Fruit fly (Drosophila melanogaster) whole organism, embryonic: ENCODE results near the gene mRpL49.

Source experiments
- Antp ChIP-seq: fragments of 200-800 bp; sonication (Bioruptor generic); optimal IDR thresholded peaks from 3 replicates; lab custom pipeline; 2016; ENCODE audit warnings: missing biosample characterization, missing genetic modification characterization
- Blimp-1 ChIP-seq: fragments of 200-800 bp; sonication (Bioruptor generic); optimal IDR thresholded peaks from 3 replicates; lab custom pipeline; 2018; ENCODE audit warnings: missing biosample characterization, missing genetic modification characterization, mild to moderate bottlenecking, moderate library complexity, missing genetic modification reagents
- C15 ChIP-seq: fragments of 200-800 bp; sonication (Bioruptor generic); IDR thresholded peaks from 3 replicates; pipeline ENCODE4 v1.3.6; 2022; ENCODE audit warnings: missing biosample characterization, missing genetic modification characterization
- CG10147 ChIP-seq: fragments of 200-800 bp; sonication (Bioruptor generic); optimal IDR thresholded peaks from 2 replicates; lab custom pipeline; 2019; ENCODE audit warnings: missing biosample characterization, mild to moderate bottlenecking, missing genetic modification characterization, moderate library complexity
- CG10565 ChIP-seq: fragments of 200-800 bp; sonication (Bioruptor generic); optimal IDR thresholded peaks from 3 replicates; lab custom pipeline; 2016; ENCODE audit warnings: missing biosample characterization, mild to moderate bottlenecking, missing genetic modification characterization
- CG11456 ChIP-seq: fragments of 200-800 bp; sonication (Bioruptor generic); IDR thresholded peaks from 3 replicates; pipeline ENCODE4 v1.3.6; 2022; ENCODE audit warnings: missing biosample characterization, missing genetic modification characterization
- CG12071 ChIP-seq: fragments of 200-800 bp; sonication (Bioruptor generic); optimal IDR thresholded peaks from 3 replicates; lab custom pipeline; 2018; ENCODE audit warnings: missing biosample characterization, mild to moderate bottlenecking, missing genetic modification characterization
- CG12219 ChIP-seq: fragments of 200-800 bp; sonication (Bioruptor generic); optimal IDR thresholded peaks from 3 replicates; lab custom pipeline; 2018; ENCODE audit warnings: missing biosample characterization, mild to moderate bottlenecking, missing genetic modification characterization
- CG14050 ChIP-seq: fragments of 200-800 bp; sonication (Bioruptor generic); IDR thresholded peaks from 3 replicates; pipeline ENCODE4 v1.3.6; 2022; ENCODE audit warnings: missing biosample characterization, missing genetic modification characterization
- CG14710 ChIP-seq: fragments of 200-800 bp; sonication (Bioruptor generic); optimal IDR thresholded peaks from 3 replicates; lab custom pipeline; 2019; ENCODE audit warnings: missing biosample characterization, mild to moderate bottlenecking, missing genetic modification characterization, moderate library complexity
- CG15514 ChIP-seq: fragments of 200-800 bp; sonication (Bioruptor generic); optimal IDR thresholded peaks from 3 replicates; lab custom pipeline; 2017; ENCODE audit warnings: missing biosample characterization, missing genetic modification characterization, mild to moderate bottlenecking, moderate library complexity, missing genetic modification reagents
- CG1832 ChIP-seq: fragments of 200-800 bp; sonication (Bioruptor generic); optimal IDR thresholded peaks from 2 replicates; lab custom pipeline; 2017; ENCODE audit warnings: missing biosample characterization, mild to moderate bottlenecking, missing genetic modification characterization, inconsistent platforms
- CG2199 ChIP-seq: fragments of 200-800 bp; sonication (Bioruptor generic); IDR thresholded peaks from 3 replicates; pipeline ENCODE4 v1.3.6; 2022; ENCODE audit warnings: missing biosample characterization, missing genetic modification characterization
- CG2712 ChIP-seq: fragments of 200-800 bp; optimal IDR thresholded peaks from 3 replicates; lab custom pipeline; 2019; ENCODE audit warnings: missing biosample characterization, mild to moderate bottlenecking, missing genetic modification characterization, moderate library complexity
- CG30403 ChIP-seq: fragments of 200-800 bp; sonication (Bioruptor generic); optimal IDR thresholded peaks from 3 replicates; lab custom pipeline; 2016; ENCODE audit warnings: missing biosample characterization, missing genetic modification characterization
- CG31224 ChIP-seq: fragments of 200-800 bp; sonication (Bioruptor generic); IDR thresholded peaks from 2 replicates; pipeline ENCODE4 v1.3.6; 2022; ENCODE audit warnings: missing biosample characterization, missing genetic modification characterization
- CG31365 ChIP-seq: fragments of 200-800 bp; sonication (Bioruptor generic); optimal IDR thresholded peaks from 2 replicates; lab custom pipeline; 2018; ENCODE audit warnings: missing biosample characterization, mild to moderate bottlenecking, missing genetic modification characterization
- CG43689 ChIP-seq: fragments of 200-800 bp; sonication (Bioruptor generic); IDR thresholded peaks from 2 replicates; pipeline ENCODE4 v1.3.6; 2022; ENCODE audit warnings: missing biosample characterization, missing genetic modification characterization
- CG4730 ChIP-seq: fragments of 200-800 bp; sonication (Bioruptor generic); IDR thresholded peaks from 2 replicates; pipeline ENCODE4 v1.3.6; 2022; ENCODE audit warnings: missing biosample characterization, missing genetic modification characterization
- CG6254 ChIP-seq: fragments of 200-800 bp; sonication (Bioruptor generic); optimal IDR thresholded peaks from 3 replicates; lab custom pipeline; 2017; ENCODE audit warnings: mild to moderate bottlenecking, missing biosample characterization, missing genetic modification reagents, missing genetic modification characterization
- CG6654 ChIP-seq: fragments of 200-800 bp; sonication (Bioruptor generic); optimal IDR thresholded peaks from 2 replicates; lab custom pipeline; 2017; ENCODE audit warnings: missing biosample characterization, mild to moderate bottlenecking, missing genetic modification characterization
- CG7372 ChIP-seq: fragments of 200-800 bp; sonication (Bioruptor generic); IDR thresholded peaks from 2 replicates; pipeline ENCODE4 v1.3.6; 2022; ENCODE audit warnings: missing biosample characterization, missing genetic modification characterization
- CG8388 ChIP-seq: fragments of 200-800 bp; sonication (Bioruptor generic); optimal IDR thresholded peaks from 2 replicates; lab custom pipeline; 2019; ENCODE audit warnings: missing biosample characterization, mild to moderate bottlenecking, missing genetic modification characterization, moderate library complexity
- CG8944 ChIP-seq: fragments of 200-800 bp; sonication (Bioruptor generic); optimal IDR thresholded peaks from 3 replicates; lab custom pipeline; 2016; ENCODE audit warnings: missing biosample characterization, missing genetic modification characterization
- CG9609 ChIP-seq: fragments of 200-800 bp; sonication (Bioruptor generic); optimal IDR thresholded peaks from 3 replicates; lab custom pipeline; 2016; ENCODE audit warnings: missing biosample characterization, missing genetic modification characterization
- CG9817 ChIP-seq: fragments of 200-800 bp; sonication (Bioruptor generic); optimal IDR thresholded peaks from 2 replicates; lab custom pipeline; 2018; ENCODE audit warnings: missing biosample characterization, mild to moderate bottlenecking, missing genetic modification characterization, moderate library complexity
- CHES-1-like ChIP-seq: fragments of 200-800 bp; sonication (Bioruptor generic); optimal IDR thresholded peaks from 2 replicates; lab custom pipeline; 2016; ENCODE audit warnings: missing biosample characterization, missing genetic modification characterization
- D19B ChIP-seq: fragments of 200-800 bp; sonication (Bioruptor generic); optimal IDR thresholded peaks from 2 replicates; lab custom pipeline; 2017; ENCODE audit warnings: missing biosample characterization, mild to moderate bottlenecking, missing genetic modification characterization
- Dbx ChIP-seq: fragments of 200-800 bp; sonication (Bioruptor generic); IDR thresholded peaks from 3 replicates; pipeline ENCODE4 v1.3.6; 2022; ENCODE audit warnings: missing biosample characterization, missing genetic modification characterization
- Doc2 ChIP-seq: fragments of 200-800 bp; sonication (Bioruptor generic); IDR thresholded peaks from 2 replicates; pipeline ENCODE4 v1.3.6; 2022; ENCODE audit warnings: missing biosample characterization, missing genetic modification characterization
- Drgx ChIP-seq: fragments of 200-800 bp; sonication (Bioruptor generic); IDR thresholded peaks from 2 replicates; pipeline ENCODE4 v1.3.6; 2022; ENCODE audit warnings: missing biosample characterization, missing genetic modification characterization
- E2f1 ChIP-seq: fragments of 200-800 bp; sonication (Bioruptor generic); IDR thresholded peaks from 2 replicates; pipeline ENCODE4 v1.3.6; 2022; ENCODE audit warnings: missing biosample characterization, missing genetic modification characterization
- Fer2 ChIP-seq: fragments of 200-800 bp; sonication (Bioruptor generic); optimal IDR thresholded peaks from 2 replicates; lab custom pipeline; 2018; ENCODE audit warnings: missing biosample characterization, mild to moderate bottlenecking, missing genetic modification characterization, moderate library complexity
- HmgZ ChIP-seq: fragments of 200-800 bp; sonication (Bioruptor generic); optimal IDR thresholded peaks from 2 replicates; lab custom pipeline; 2018; ENCODE audit warnings: missing biosample characterization, mild to moderate bottlenecking, missing genetic modification characterization
- Lim3 ChIP-seq: fragments of 200-800 bp; sonication (Bioruptor generic); IDR thresholded peaks from 2 replicates; pipeline ENCODE4 v1.3.6; 2022; ENCODE audit warnings: missing biosample characterization, missing genetic modification characterization
- Mrtf ChIP-seq: fragments of 200-800 bp; sonication (Bioruptor generic); IDR thresholded peaks from 3 replicates; pipeline ENCODE4 v1.3.6; 2022; ENCODE audit warnings: missing biosample characterization, missing genetic modification characterization
- Usf ChIP-seq: fragments of 200-800 bp; sonication (Bioruptor generic); optimal IDR thresholded peaks from 2 replicates; lab custom pipeline; 2017; ENCODE audit warnings: missing genotype, missing biosample characterization, missing genetic modification characterization
- ab ChIP-seq: fragments of 200-800 bp; sonication (Bioruptor generic); optimal IDR thresholded peaks from 2 replicates; lab custom pipeline; 2016; ENCODE audit warnings: missing biosample characterization, missing genetic modification characterization
- al ChIP-seq: fragments of 200-800 bp; sonication (Bioruptor generic); IDR thresholded peaks from 2 replicates; pipeline ENCODE4 v1.3.6; 2022; ENCODE audit warnings: missing biosample characterization, missing genetic modification characterization
- eyg ChIP-seq: fragments of 200-800 bp; sonication (Bioruptor generic); optimal IDR thresholded peaks from 3 replicates; lab custom pipeline; 2016; ENCODE audit warnings: missing biosample characterization, missing genetic modification characterization
- fd3F ChIP-seq: fragments of 200-800 bp; sonication (Bioruptor generic); optimal IDR thresholded peaks from 2 replicates; lab custom pipeline; 2018; ENCODE audit warnings: missing biosample characterization, mild to moderate bottlenecking, missing genetic modification characterization, moderate library complexity
- fru ChIP-seq: fragments of >200 bp; optimal IDR thresholded peaks from 2 replicates; lab custom pipeline; 2017
- ham ChIP-seq: fragments of 200-800 bp; sonication (Bioruptor generic); IDR thresholded peaks from 2 replicates; pipeline ENCODE4 v1.3.6; 2022; ENCODE audit warnings: missing biosample characterization, missing genetic modification characterization
- her ChIP-seq: fragments of 200-800 bp; sonication (Bioruptor generic); optimal IDR thresholded peaks from 2 replicates; lab custom pipeline; 2016; ENCODE audit warnings: missing biosample characterization, missing genetic modification characterization
- nom ChIP-seq: fragments of 200-800 bp; sonication (Bioruptor generic); optimal IDR thresholded peaks from 2 replicates; lab custom pipeline; 2017; ENCODE audit warnings: missing biosample characterization, missing genetic modification characterization, mild to moderate bottlenecking, moderate library complexity, missing genetic modification reagents
- pnt ChIP-seq: fragments of 200-800 bp; sonication (Bioruptor generic); optimal IDR thresholded peaks from 3 replicates; lab custom pipeline; 2016; ENCODE audit warnings: missing biosample characterization, missing genetic modification characterization
- pros ChIP-seq: fragments of 200-800 bp; sonication (Bioruptor generic); optimal IDR thresholded peaks from 3 replicates; lab custom pipeline; 2019; ENCODE audit warnings: missing biosample characterization, mild to moderate bottlenecking, missing genetic modification characterization, moderate library complexity
- ro ChIP-seq: fragments of 200-800 bp; sonication (Bioruptor generic); IDR thresholded peaks from 2 replicates; pipeline ENCODE4 v1.3.6; 2022; ENCODE audit warnings: missing biosample characterization, missing genetic modification characterization
- row ChIP-seq: fragments of 200-800 bp; sonication (Bioruptor generic); IDR thresholded peaks from 3 replicates; pipeline ENCODE4 v1.3.6; 2022; ENCODE audit warnings: missing biosample characterization, missing genetic modification characterization
- sens-2 ChIP-seq: fragments of 200-800 bp; sonication (Bioruptor generic); IDR thresholded peaks from 2 replicates; pipeline ENCODE4 v1.3.6; 2022; ENCODE audit warnings: missing biosample characterization, missing genetic modification characterization
- slbo ChIP-seq: fragments of 200-800 bp; sonication (Bioruptor generic); IDR thresholded peaks from 2 replicates; pipeline ENCODE4 v1.3.6; 2022; ENCODE audit warnings: missing biosample characterization, missing genetic modification characterization
- trem ChIP-seq: fragments of 200-800 bp; optimal IDR thresholded peaks from 3 replicates; lab custom pipeline; 2019; ENCODE audit warnings: missing biosample characterization, mild to moderate bottlenecking, missing genetic modification characterization, moderate library complexity
- zen2 ChIP-seq: fragments of 200-800 bp; sonication (Bioruptor generic); IDR thresholded peaks from 3 replicates; pipeline ENCODE4 v1.3.6; 2022; ENCODE audit warnings: missing biosample characterization, missing genetic modification characterization; ENCODE audit not compliant: partially characterized antibody

Gene mRpL49

DNA sequence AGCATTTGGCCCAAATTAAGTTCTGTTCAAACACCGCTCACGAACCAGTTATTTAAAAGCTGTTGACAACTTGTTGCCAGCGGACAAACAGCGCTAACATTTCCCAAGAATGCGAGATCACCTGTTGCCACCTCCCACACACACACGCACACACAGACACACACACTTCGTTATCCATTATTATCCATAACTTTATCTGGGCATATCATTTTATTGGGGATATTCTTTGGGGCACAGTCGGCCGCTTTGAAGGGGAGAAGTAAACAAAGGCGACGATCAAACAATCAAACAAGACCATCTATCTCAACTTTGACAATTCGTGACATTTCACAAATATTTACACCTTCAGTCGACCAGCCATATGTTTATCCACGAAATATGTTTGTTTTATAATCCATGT, 17.8 kb upstream of the mRpL49 start (continued):
- TF ChIP-seq CG6254 (GFP tag; lab: Kevin White, UChicago) (peak; percentile 56), CHES-1-like (GFP tag; lab: Kevin White, UChicago) (no peak), CG8388 (no peak), CG14050 (GFP tag; lab: Robert Waterston, UW) (no peak), CG10147 (no peak), her (no peak), ab (no peak), HmgZ (tag; lab: Kevin White, UChicago) (no peak), ro (GFP tag; lab: Robert Waterston, UW) (no peak), CG10565 (no peak), CG31224 (no peak), CG12071 (GFP tag; lab: Kevin White, UChicago) (peak; percentile 47), CG1832 (GFP tag; lab: Kevin White, UChicago) (no peak), Antp (GFP tag; lab: Kevin White, UChicago) (no peak), CG2199 (GFP tag; lab: Robert Waterston, UW) (no peak), CG31365 (tag; lab: Kevin White, UChicago) (peak; percentile 46), CG4730 (no peak), fd3F (GFP tag; lab: Kevin White, UChicago) (peak; percentile 8), Dbx (GFP tag; lab: Robert Waterston, UW) (no peak), CG14710 (tag; lab: Kevin White, UChicago) (peak; percentile 39), CG15514 (GFP tag; lab: Kevin White, UChicago) (peak; percentile 27), C15 (no peak), D19B (GFP tag; lab: Kevin White, UChicago) (no peak), Drgx (GFP tag; lab: Robert Waterston, UW) (no peak), Fer2 (tag; lab: Kevin White, UChicago) (peak; percentile 15), Blimp-1 (GFP tag; lab: Kevin White, UChicago) (peak; percentile 45), zen2 (no peak), CG43689 (GFP tag; lab: Robert Waterston, UW) (no peak), pros (GFP tag; lab: Kevin White, UChicago) (no peak), E2f1 (GFP tag; lab: Robert Waterston, UW) (no peak), row (GFP tag; lab: Robert Waterston, UW) (no peak), sens-2 (no peak), CG12219 (GFP tag; lab: Kevin White, UChicago) (peak; percentile 17), al (GFP tag; lab: Robert Waterston, UW) (no peak), CG6654 (GFP tag; lab: Kevin White, UChicago) (no peak), Usf (no peak), slbo (GFP tag; lab: Robert Waterston, UW) (no peak), fru (no peak), pnt (GFP tag; lab: Kevin White, UChicago) (no peak), ham (GFP tag; lab: Robert Waterston, UW) (no peak), CG9817 (tag; lab: Kevin White, UChicago) (no peak), CG7372 (GFP tag; lab: Robert Waterston, UW) (no peak), eyg (GFP tag; lab: Kevin White, UChicago) (no peak), CG11456 (GFP tag; lab: Robert Waterston, UW) (no peak), CG2712 (peak; percentile 31), trem (tag; lab: Kevin White, UChicago) (no peak), CG9609 (GFP tag; lab: Kevin White, UChicago) (no peak), CG30403 (GFP tag; lab: Kevin White, UChicago) (no peak), Lim3 (GFP tag; lab: Robert Waterston, UW) (no peak), CG8944 (GFP tag; lab: Kevin White, UChicago) (no peak), Doc2 (GFP tag; lab: Robert Waterston, UW) (no peak), nom (no peak), Mrtf (GFP tag; lab: Robert Waterston, UW) (no peak)
